Worm (Caenorhabditis elegans) whole organism, young adult: Measurements from ENCODE around the gene hch-1.

Source experiments
- B0261.1 ChIP-seq: sonication (generic microtip); optimal IDR thresholded peaks from 2 replicates; lab custom pipeline; 2016; ENCODE audit warnings: mild to moderate bottlenecking, missing genetic modification characterization, moderate library complexity, missing compliant biosample characterization
- C17E4.6 ChIP-seq: fragments of 200-800 bp; sonication (Bioruptor generic); IDR thresholded peaks from 2 replicates; pipeline ENCODE4 v1.3.6; 2022; ENCODE audit warnings: missing genetic modification reagents, missing genetic modification characterization, missing compliant biosample characterization
- F22D6.2 ChIP-seq: sonication (generic microtip); optimal IDR thresholded peaks from 2 replicates; lab custom pipeline; 2016; ENCODE audit warnings: mild to moderate bottlenecking, missing genetic modification characterization, missing compliant biosample characterization
- F39B2.1 ChIP-seq: fragments of 200-800 bp; sonication (Bioruptor generic); IDR thresholded peaks from 2 replicates; pipeline ENCODE4 v1.3.6; 2022; ENCODE audit warnings: missing genetic modification reagents, missing genetic modification characterization, missing compliant biosample characterization
- F57A8.1 ChIP-seq: fragments of 200-800 bp; sonication (Bioruptor generic); optimal IDR thresholded peaks from 2 replicates; lab custom pipeline; 2018; ENCODE audit warnings: mild to moderate bottlenecking, missing genetic modification characterization, moderate library complexity, missing compliant biosample characterization
- K11D2.4 ChIP-seq: fragments of 200-800 bp; sonication (Bioruptor generic); IDR thresholded peaks from 2 replicates; pipeline ENCODE4 v1.3.6; 2022; ENCODE audit warnings: missing genetic modification reagents, missing genetic modification characterization, missing compliant biosample characterization
- atf-7 ChIP-seq: sonication (generic microtip); optimal IDR thresholded peaks from 2 replicates; lab custom pipeline; 2017; ENCODE audit warnings: mild to moderate bottlenecking, missing genetic modification characterization, missing compliant biosample characterization
- bed-2 ChIP-seq: fragments of 200-800 bp; sonication (Bioruptor generic); IDR thresholded peaks from 2 replicates; pipeline ENCODE4 v1.3.6; 2022; ENCODE audit warnings: missing genetic modification reagents, missing genetic modification characterization, missing compliant biosample characterization
- cebp-1 ChIP-seq, 2 experiments: fragments of 200-800 bp in 1 of 2; sonication (Bioruptor generic) in 1 of 2; sonication (generic microtip) in 1 of 2; IDR thresholded peaks in 1 of 2; optimal IDR thresholded peaks in 1 of 2; 2 replicates each; pipeline versions ENCODE4 v1.3.6 to Lab custom; 2017 to 2022; ENCODE audit warnings: missing compliant biosample characterization in 2 of 2, missing genetic modification characterization in 2 of 2, mild to moderate bottlenecking in 1 of 2, missing genetic modification reagents in 1 of 2, moderate library complexity in 1 of 2
- ceh-27 ChIP-seq: fragments of 200-800 bp; sonication (Bioruptor generic); optimal IDR thresholded peaks from 2 replicates; lab custom pipeline; 2018; ENCODE audit warnings: mild to moderate bottlenecking, missing genetic modification characterization, moderate library complexity, missing compliant biosample characterization
- ceh-91 ChIP-seq: fragments of 200-800 bp; sonication (Bioruptor generic); IDR thresholded peaks from 2 replicates; pipeline ENCODE4 v1.3.6; 2022; ENCODE audit warnings: missing genetic modification reagents, missing genetic modification characterization, missing compliant biosample characterization
- dpff-1 ChIP-seq: sonication (generic microtip); optimal IDR thresholded peaks from 2 replicates; lab custom pipeline; 2017; ENCODE audit warnings: mild to moderate bottlenecking, missing genetic modification characterization, missing compliant biosample characterization
- dpl-1 ChIP-seq: fragments of 150-350 bp; optimal IDR thresholded peaks from 2 replicates; lab custom pipeline; 2014; ENCODE audit warnings: missing biosample characterization, missing genetic modification reagents, missing genetic modification characterization
- efl-1 ChIP-seq: fragments of 150-350 bp; optimal IDR thresholded peaks from 2 replicates; lab custom pipeline; 2014; ENCODE audit warnings: missing biosample characterization, missing genetic modification reagents, missing genetic modification characterization
- egl-44 ChIP-seq: fragments of 200-800 bp; sonication (Bioruptor generic); IDR thresholded peaks from 2 replicates; pipeline ENCODE4 v1.3.6; 2022; ENCODE audit warnings: missing genetic modification reagents, missing genetic modification characterization, missing compliant biosample characterization
- egrh-3 ChIP-seq: fragments of 200-800 bp; sonication (Bioruptor generic); IDR thresholded peaks from 2 replicates; pipeline ENCODE4 v1.3.6; 2022; ENCODE audit warnings: missing genetic modification reagents, missing genetic modification characterization, missing compliant biosample characterization
- ekl-4 ChIP-seq: fragments of 200-800 bp; sonication (Bioruptor generic); IDR thresholded peaks from 2 replicates; pipeline ENCODE4 v1.3.6; 2022; ENCODE audit warnings: missing genetic modification reagents, missing genetic modification characterization, missing compliant biosample characterization
- hmg-1.2 ChIP-seq: fragments of 200-800 bp; sonication (Bioruptor generic); IDR thresholded peaks from 2 replicates; pipeline ENCODE4 v1.3.6; 2022; ENCODE audit warnings: missing genetic modification reagents, missing genetic modification characterization, missing compliant biosample characterization
- hrde-1 ChIP-seq: sonication (generic microtip); optimal IDR thresholded peaks from 2 replicates; lab custom pipeline; 2016; ENCODE audit warnings: missing genetic modification characterization, mild to moderate bottlenecking, missing compliant biosample characterization, moderate library complexity, missing genotype, missing genetic modification reagents, borderline replicate concordance
- hsf-1 ChIP-seq: fragments of 200-800 bp; sonication (Bioruptor generic); IDR thresholded peaks from 2 replicates; pipeline ENCODE4 v1.3.6; 2022; ENCODE audit warnings: missing genetic modification reagents, missing genetic modification characterization, missing compliant biosample characterization
- lsy-27 ChIP-seq: sonication (generic microtip); optimal IDR thresholded peaks from 2 replicates; lab custom pipeline; 2017; ENCODE audit warnings: missing genetic modification characterization, mild to moderate bottlenecking, missing compliant biosample characterization, antibody characterized with exemption, missing genotype, borderline replicate concordance; ENCODE audit not compliant: insufficient read depth
- madf-10 ChIP-seq: sonication (generic microtip); optimal IDR thresholded peaks from 2 replicates; lab custom pipeline; 2016; ENCODE audit warnings: mild to moderate bottlenecking, missing genetic modification characterization, missing compliant biosample characterization
- madf-6 ChIP-seq: fragments of 200-800 bp; sonication (Bioruptor generic); IDR thresholded peaks from 2 replicates; pipeline ENCODE4 v1.3.6; 2022; ENCODE audit warnings: missing genetic modification reagents, missing genetic modification characterization, missing compliant biosample characterization
- nfyb-1 ChIP-seq: fragments of 200-800 bp; sonication (Bioruptor generic); IDR thresholded peaks from 2 replicates; pipeline ENCODE4 v1.3.6; 2022; ENCODE audit warnings: missing genetic modification reagents, missing genetic modification characterization, missing compliant biosample characterization
- nhr-120 ChIP-seq: fragments of 200-800 bp; sonication (Bioruptor generic); IDR thresholded peaks from 2 replicates; pipeline ENCODE4 v1.3.6; 2022; ENCODE audit warnings: missing genetic modification characterization, missing compliant biosample characterization
- rpc-1 ChIP-seq, 2 experiments: fragments of 150-350 bp in 1 of 2; sonication (generic microtip) in 1 of 2; optimal IDR thresholded peaks; 2 replicates each; lab custom pipeline; 2014 to 2018; ENCODE audit warnings: missing biosample characterization in 1 of 2, missing genetic modification characterization in 1 of 2, missing genetic modification reagents in 1 of 2, missing genotype in 1 of 2
- sdz-38 ChIP-seq: sonication (generic microtip); optimal IDR thresholded peaks from 2 replicates; lab custom pipeline; 2016; ENCODE audit warnings: missing genotype, missing genetic modification characterization, missing compliant biosample characterization
- snpc-1.1 ChIP-seq: sonication (generic microtip); optimal IDR thresholded peaks from 2 replicates; lab custom pipeline; 2017; ENCODE audit warnings: missing genetic modification characterization, mild to moderate bottlenecking, missing compliant biosample characterization, antibody characterized with exemption, moderate library complexity, missing genotype, missing genetic modification reagents; ENCODE audit not compliant: insufficient read depth
- snpc-4 ChIP-seq, 5 experiments: fragments of 150-350 bp in 1 of 5; sonication (generic microtip) in 4 of 5; optimal IDR thresholded peaks; 2 replicates each; lab custom pipeline; 2014 to 2018; ENCODE audit warnings: missing genetic modification characterization in 5 of 5, missing biosample characterization in 3 of 5, antibody characterized with exemption in 2 of 5, mild to moderate bottlenecking in 2 of 5, missing compliant biosample characterization in 2 of 5, missing genotype in 2 of 5, moderate library complexity in 2 of 5, missing genetic modification reagents in 1 of 5
- tbx-9 ChIP-seq: sonication (generic microtip); optimal IDR thresholded peaks from 2 replicates; lab custom pipeline; 2016; ENCODE audit warnings: borderline replicate concordance, missing genetic modification characterization, inconsistent platforms, missing compliant biosample characterization
- zfh-2 ChIP-seq: fragments of 200-800 bp; sonication (Bioruptor generic); conservative IDR thresholded peaks from 2 replicates; pipeline ENCODE4 v1.3.6; 2022; ENCODE audit warnings: missing genetic modification reagents, missing genetic modification characterization, missing compliant biosample characterization
- ztf-26 ChIP-seq: sonication (generic microtip); optimal IDR thresholded peaks from 2 replicates; lab custom pipeline; 2017; ENCODE audit warnings: missing genetic modification characterization, missing compliant biosample characterization
- ztf-6 ChIP-seq: fragments of 200-800 bp; sonication (Bioruptor generic); IDR thresholded peaks from 2 replicates; pipeline ENCODE4 v1.3.6; 2022; ENCODE audit warnings: missing genetic modification reagents, missing genetic modification characterization, missing compliant biosample characterization

The hch-1 gene

DNA sequence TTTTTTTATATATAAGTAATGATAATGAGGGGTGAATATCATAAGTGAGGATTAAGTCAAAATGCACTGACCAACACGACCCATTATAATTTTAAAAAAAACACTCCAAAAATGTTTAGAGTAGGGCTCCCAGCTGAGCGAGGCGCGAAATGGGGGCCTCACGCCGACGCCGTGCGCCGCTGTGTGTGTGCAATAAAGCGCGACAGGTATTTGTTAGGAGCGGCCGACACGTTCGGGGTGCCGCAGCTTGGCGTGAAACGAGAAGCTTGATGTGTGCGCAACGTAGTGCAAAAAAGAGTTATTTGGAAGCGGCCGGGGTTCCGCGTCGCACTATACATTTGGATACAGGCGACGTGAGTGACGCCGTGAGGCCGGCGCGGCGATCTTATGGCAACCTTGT, 25.2 kb upstream of the hch-1 start:
- TF ChIP-seq K11D2.4 (0 out of 2 replicates have a peak, but pooled peaks have one; percentile 43), egl-44 (GFP tag; lab: Robert Waterston, UW) (no peak), madf-10 (tag; lab: Kevin White, UChicago) (no peak), ekl-4 (GFP tag; lab: Robert Waterston, UW) (no peak), ztf-26 (tag; lab: Kevin White, UChicago) (no peak), zfh-2 (peak; percentile 77), nhr-120 (GFP tag; lab: Robert Waterston, UW) (no peak), efl-1 (GFP tag; lab: Kevin White, UChicago) (no peak), bed-2 (GFP tag; lab: Robert Waterston, UW) (no peak), hsf-1 (GFP tag; lab: Robert Waterston, UW) (no peak), tbx-9 (tag; lab: Kevin White, UChicago) (no peak), ztf-6 (GFP tag; lab: Robert Waterston, UW) (no peak), C17E4.6 (GFP tag; lab: Robert Waterston, UW) (no peak)

DNA sequence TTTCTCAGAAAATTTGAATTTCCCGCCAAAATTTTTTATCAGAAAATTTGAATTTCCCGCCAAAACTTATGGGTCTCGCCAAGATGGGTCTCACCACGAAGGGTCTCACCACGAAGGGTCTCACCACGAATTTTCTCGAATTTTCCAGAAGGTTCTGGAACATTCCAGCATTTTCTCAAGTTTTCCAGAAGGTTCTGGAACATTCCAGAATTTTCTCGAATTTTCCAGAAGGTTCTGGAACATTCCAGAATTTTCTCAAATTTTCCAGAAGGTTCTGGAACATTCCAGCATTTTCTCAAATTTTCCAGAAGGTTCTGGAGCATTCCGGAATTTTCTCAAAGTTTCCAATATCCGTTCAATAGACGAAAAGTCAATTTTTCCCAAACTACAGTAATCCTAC, 24.4 kb upstream of the hch-1 start:
- TF ChIP-seq hsf-1 (GFP tag; lab: Robert Waterston, UW) = peak; percentile 94

DNA sequence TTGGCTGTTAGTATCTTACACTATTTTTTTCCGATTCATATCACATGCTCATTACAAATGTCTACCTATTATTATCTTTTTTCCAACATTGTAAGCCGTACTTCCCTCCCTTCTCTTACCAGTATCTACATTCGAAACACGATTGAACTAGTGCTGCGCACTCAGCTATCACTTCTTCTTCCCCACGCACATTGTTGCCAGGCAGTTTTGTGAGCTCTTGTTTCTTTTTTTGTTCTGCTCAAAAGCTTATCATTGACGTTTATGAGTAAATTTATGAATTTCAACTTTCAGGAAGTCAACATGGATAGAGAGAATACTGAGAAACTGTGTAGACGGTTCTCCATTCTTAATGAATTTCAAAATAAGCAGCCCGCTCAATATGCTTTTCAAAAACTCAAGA, 21.3 kb upstream of the hch-1 start, which contains the start of gene F33C8.2:
F33C8.2 (plus strand) TSS at position 301 of the 400 bp plus-strand sequence.
- TF ChIP-seq nfyb-1 (GFP tag; lab: Robert Waterston, UW) (no peak), atf-7 (no peak), F57A8.1 (no peak), hrde-1 (tag; lab: Kevin White, UChicago) (no peak), F39B2.1 (GFP tag; lab: Robert Waterston, UW) (no peak)
- TF ChIP-seq, all 124 proteins: peak for 0

DNA sequence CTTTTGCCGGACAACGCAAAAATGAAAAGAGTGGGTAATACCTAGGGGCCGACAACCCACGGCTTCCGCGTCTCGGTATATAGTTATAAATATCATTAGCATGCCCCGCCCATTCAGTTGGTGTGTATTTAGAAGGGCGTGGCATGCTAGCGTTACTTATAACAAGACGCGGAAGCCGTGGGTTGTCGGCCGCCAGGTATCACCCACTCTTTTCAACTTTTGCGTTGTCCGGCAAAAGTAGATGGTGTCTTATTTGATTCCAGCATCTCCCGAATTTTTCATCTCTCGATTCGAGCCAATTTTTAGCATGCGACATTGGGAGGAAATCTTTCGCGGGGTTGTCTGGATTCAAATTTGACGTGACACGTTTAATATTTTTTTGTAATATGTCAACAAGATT, 18.0 kb upstream of the hch-1 start:
- TF ChIP-seq lsy-27 (tag; lab: Kevin White, UChicago) (no peak), madf-6 (GFP tag; lab: Robert Waterston, UW) (no peak), B0261.1 (tag; lab: Kevin White, UChicago) (no peak), sdz-38 (tag; lab: Kevin White, UChicago) (no peak), rpc-1 (optimal IDR thresholded peaks at IDR 0.05; lab: Kevin White, UChicago) (no peak), rpc-1 (tag; optimal IDR thresholded peaks at IDR 0.05; lab: Kevin White, UChicago) (peak; percentile 35), F22D6.2 (tag; lab: Kevin White, UChicago) (no peak), egrh-3 (GFP tag; lab: Robert Waterston, UW) (no peak), dpl-1 (GFP tag; lab: Kevin White, UChicago) (no peak), snpc-4 (GFP tag; optimal IDR thresholded peaks at IDR 0.05; lab: Kevin White, UChicago) (peak; percentile 76), snpc-4 (tag; optimal IDR thresholded peaks at IDR 0.05; lab: Kevin White, UChicago) (peak in 3 of 4 experiments; percentile 46 to 85 (median 73)), snpc-1.1 (tag; lab: Kevin White, UChicago) (peak; percentile 64)

DNA sequence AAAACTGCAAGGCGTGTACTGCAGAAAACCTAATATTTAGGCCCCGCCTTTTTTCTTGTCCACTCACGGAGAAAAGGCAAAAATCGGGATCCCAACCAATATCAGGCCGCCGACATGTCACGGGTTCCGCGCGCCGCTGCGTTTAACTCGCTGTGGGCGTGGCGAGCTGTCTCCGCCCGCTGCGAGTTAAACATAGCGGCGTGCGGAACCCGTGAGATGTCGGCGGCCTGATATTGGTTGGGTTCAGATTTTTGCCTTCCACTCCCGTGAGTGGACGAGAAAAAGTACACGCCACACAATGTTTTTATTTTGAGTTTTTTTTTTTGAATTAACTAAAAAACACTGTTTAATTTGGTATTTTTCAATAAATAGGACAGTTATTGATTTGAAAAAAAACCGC, 15.7 kb upstream of the hch-1 start:
- no peak for TF ChIP-seq bed-2 (GFP tag; lab: Robert Waterston, UW)
- TF ChIP-seq ekl-4 (GFP tag; lab: Robert Waterston, UW) = no peak
- TF ChIP-seq ceh-27 (GFP tag; lab: Kevin White, UChicago) = no peak
- TF ChIP-seq hmg-1.2 = peak; percentile 37; the same call in 1 of the 2 replicates
- TF ChIP-seq cebp-1 (GFP tag; IDR thresholded peaks at IDR 0.05; lab: Robert Waterston, UW) = no peak
- no peak for TF ChIP-seq cebp-1 (tag; optimal IDR thresholded peaks at IDR 0.05; lab: Kevin White, UChicago)
- TF ChIP-seq nfyb-1 (GFP tag; lab: Robert Waterston, UW) = no peak
- no peak for TF ChIP-seq dpff-1 (tag; lab: Kevin White, UChicago)
- no peak for TF ChIP-seq ceh-91 (GFP tag; lab: Robert Waterston, UW)
- TF ChIP-seq snpc-4 (GFP tag; optimal IDR thresholded peaks at IDR 0.05; lab: Kevin White, UChicago) = no peak
- TF ChIP-seq snpc-4 (tag; optimal IDR thresholded peaks at IDR 0.05; lab: Kevin White, UChicago) = peak in 3 of 4 experiments; percentile 29 to 92 (median 91)
